Worm (Caenorhabditis elegans) whole organism, L1 larva: ENCODE results near the gene nhr-242.

ENCODE experiments used
- C16A3.4 ChIP-seq: fragments of 150-350 bp; optimal IDR thresholded peaks from 2 replicates; lab custom pipeline; 2014; ENCODE audit warnings: missing biosample characterization, missing genetic modification characterization
- Y116A8C.19 ChIP-seq: sonication (generic microtip); optimal IDR thresholded peaks from 2 replicates; lab custom pipeline; 2016; ENCODE audit warnings: missing compliant biosample characterization, missing genetic modification characterization, borderline replicate concordance
- ama-1 ChIP-seq: fragments of 150-350 bp; optimal IDR thresholded peaks from 2 replicates; lab custom pipeline; 2014
- blmp-1 ChIP-seq: fragments of 150-350 bp; optimal IDR thresholded peaks from 2 replicates; lab custom pipeline; 2014; ENCODE audit warnings: missing biosample characterization, missing genetic modification characterization
- ceh-90 ChIP-seq: sonication (generic microtip); optimal IDR thresholded peaks from 2 replicates; lab custom pipeline; 2016; ENCODE audit warnings: missing genetic modification characterization, missing compliant biosample characterization
- ces-1 ChIP-seq: fragments of 150-350 bp; optimal IDR thresholded peaks from 2 replicates; lab custom pipeline; 2014; ENCODE audit warnings: missing biosample characterization, missing genetic modification reagents, missing genetic modification characterization
- efl-1 ChIP-seq, 4 experiments: fragments of 150-350 bp; optimal IDR thresholded peaks in 3 of 4; peaks in 1 of 4; 1 replicate in 1 of 4; 2 replicates in 3 of 4; lab custom pipeline; 2014; ENCODE audit warnings: missing biosample characterization in 2 of 4, missing genetic modification characterization in 2 of 4, missing genetic modification reagents in 2 of 4
- elt-2 ChIP-seq: sonication (generic microtip); optimal IDR thresholded peaks from 2 replicates; lab custom pipeline; 2016; ENCODE audit warnings: missing genetic modification characterization, mild to moderate bottlenecking, inconsistent platforms, missing compliant biosample characterization, missing genetic modification reagents
- elt-3 ChIP-seq, 6 experiments: fragments of 150-350 bp in 1 of 6; sonication (generic microtip); optimal IDR thresholded peaks; 2 replicates each; lab custom pipeline; 2017 to 2018; ENCODE audit warnings: missing biosample characterization in 6 of 6, missing genetic modification characterization in 6 of 6, inconsistent platforms in 1 of 6
- ets-5 ChIP-seq: fragments of 200-800 bp; sonication (Bioruptor generic); IDR thresholded peaks from 2 replicates; pipeline ENCODE4 v1.3.6; 2022; ENCODE audit warnings: missing genetic modification characterization, missing compliant biosample characterization
- fkh-4 ChIP-seq: sonication (generic microtip); optimal IDR thresholded peaks from 2 replicates; lab custom pipeline; 2016; ENCODE audit warnings: missing compliant biosample characterization, missing genetic modification characterization, borderline replicate concordance
- fkh-8 ChIP-seq: sonication (generic microtip); optimal IDR thresholded peaks from 2 replicates; lab custom pipeline; 2016; ENCODE audit warnings: mild to moderate bottlenecking, missing genetic modification characterization, missing compliant biosample characterization
- fos-1 ChIP-seq: fragments of 150-350 bp; optimal IDR thresholded peaks from 2 replicates; lab custom pipeline; 2014; ENCODE audit warnings: missing biosample characterization, missing genetic modification characterization
- hlh-17 ChIP-seq: fragments of 200-800 bp; sonication (Bioruptor generic); optimal IDR thresholded peaks from 2 replicates; lab custom pipeline; 2018; ENCODE audit warnings: missing genetic modification characterization, mild to moderate bottlenecking, missing compliant biosample characterization, moderate library complexity, borderline replicate concordance
- hlh-4 ChIP-seq: sonication (generic microtip); optimal IDR thresholded peaks from 2 replicates; lab custom pipeline; 2016; ENCODE audit warnings: mild to moderate bottlenecking, missing genetic modification characterization, missing compliant biosample characterization
- irx-1 ChIP-seq: sonication (generic microtip); optimal IDR thresholded peaks from 2 replicates; lab custom pipeline; 2016; ENCODE audit warnings: missing genetic modification characterization, missing compliant biosample characterization
- isw-1 ChIP-seq: fragments of 200-800 bp; sonication (Bioruptor generic); IDR thresholded peaks from 2 replicates; pipeline ENCODE4 v1.3.6; 2022; ENCODE audit warnings: missing genetic modification characterization, missing compliant biosample characterization
- lin-13 ChIP-seq: fragments of 150-350 bp; optimal IDR thresholded peaks from 2 replicates; lab custom pipeline; 2014; ENCODE audit warnings: missing biosample characterization, missing genetic modification reagents, missing genetic modification characterization
- lin-14 ChIP-seq: fragments of 200-800 bp; sonication (Bioruptor generic); optimal IDR thresholded peaks from 2 replicates; lab custom pipeline; 2018; ENCODE audit warnings: mild to moderate bottlenecking, missing genetic modification characterization, moderate library complexity, missing compliant biosample characterization
- lin-15B ChIP-seq: fragments of 150-350 bp; sonication (generic microtip); optimal IDR thresholded peaks from 3 replicates; lab custom pipeline; 2014; ENCODE audit warnings: missing biosample characterization, missing genetic modification characterization
- lin-35 ChIP-seq, 2 experiments: fragments of 150-350 bp; optimal IDR thresholded peaks; 2 replicates each; lab custom pipeline; 2014; ENCODE audit warnings: missing biosample characterization in 2 of 2, missing genetic modification characterization in 2 of 2, missing genetic modification reagents in 2 of 2
- mab-9 ChIP-seq: fragments of 200-800 bp; sonication (Bioruptor generic); IDR thresholded peaks from 2 replicates; pipeline ENCODE4 v1.3.6; 2022; ENCODE audit warnings: missing genetic modification reagents, missing genetic modification characterization, missing compliant biosample characterization
- mdl-1 ChIP-seq, 2 experiments: fragments of 150-350 bp; optimal IDR thresholded peaks; 2 replicates each; lab custom pipeline; 2014 to 2017; ENCODE audit warnings: missing biosample characterization in 2 of 2, missing genetic modification characterization in 2 of 2, inconsistent platforms in 1 of 2
- mef-2 ChIP-seq: fragments of 150-350 bp; optimal IDR thresholded peaks from 2 replicates; lab custom pipeline; 2014; ENCODE audit warnings: missing biosample characterization, missing genetic modification characterization
- mep-1 ChIP-seq: fragments of 150-350 bp; optimal IDR thresholded peaks from 2 replicates; lab custom pipeline; 2014; ENCODE audit warnings: missing biosample characterization, missing genetic modification characterization
- nhr-20 ChIP-seq: sonication (generic microtip); optimal IDR thresholded peaks from 2 replicates; lab custom pipeline; 2016; ENCODE audit warnings: mild to moderate bottlenecking, missing genetic modification characterization, missing compliant biosample characterization
- nhr-71 ChIP-seq: sonication (generic microtip); optimal IDR thresholded peaks from 2 replicates; lab custom pipeline; 2016; ENCODE audit warnings: mild to moderate bottlenecking, missing genetic modification characterization, moderate library complexity, missing compliant biosample characterization
- nhr-85 ChIP-seq: sonication (generic microtip); peaks from one replicate; lab custom pipeline; 2016; ENCODE audit warnings: missing genetic modification characterization, inconsistent platforms, missing compliant biosample characterization
- nhr-90 ChIP-seq: sonication (generic microtip); optimal IDR thresholded peaks from 2 replicates; lab custom pipeline; 2016; ENCODE audit warnings: mild to moderate bottlenecking, missing genetic modification characterization, missing compliant biosample characterization; ENCODE audit not compliant: poor library complexity
- pag-3 ChIP-seq: sonication (generic microtip); optimal IDR thresholded peaks from 2 replicates; lab custom pipeline; 2017; ENCODE audit warnings: missing genetic modification characterization, mild to moderate bottlenecking, missing compliant biosample characterization, antibody characterized with exemption, borderline replicate concordance; ENCODE audit not compliant: insufficient read depth
- pax-3 ChIP-seq: fragments of 200-800 bp; sonication (Bioruptor generic); optimal IDR thresholded peaks from 2 replicates; lab custom pipeline; 2018; ENCODE audit warnings: mild to moderate bottlenecking, missing genetic modification characterization, moderate library complexity, missing compliant biosample characterization
- rnt-1 ChIP-seq: sonication (generic microtip); optimal IDR thresholded peaks from 2 replicates; lab custom pipeline; 2016; ENCODE audit warnings: mild to moderate bottlenecking, missing genetic modification characterization, moderate library complexity, missing compliant biosample characterization
- snpc-4 ChIP-seq: fragments of 150-350 bp; optimal IDR thresholded peaks from 2 replicates; lab custom pipeline; 2014; ENCODE audit warnings: missing biosample characterization, missing genetic modification characterization
- snu-23 ChIP-seq: sonication (generic microtip); optimal IDR thresholded peaks from 2 replicates; lab custom pipeline; 2016; ENCODE audit warnings: missing genetic modification characterization, missing compliant biosample characterization
- tbx-2 ChIP-seq: sonication (generic microtip); optimal IDR thresholded peaks from 2 replicates; lab custom pipeline; 2016; ENCODE audit warnings: missing genetic modification characterization, missing compliant biosample characterization
- tlp-1 ChIP-seq: fragments of 150-350 bp; optimal IDR thresholded peaks from 2 replicates; lab custom pipeline; 2014; ENCODE audit warnings: missing biosample characterization, missing genetic modification characterization
- unc-62 ChIP-seq: fragments of 150-350 bp; optimal IDR thresholded peaks from 2 replicates; lab custom pipeline; 2014; ENCODE audit warnings: missing biosample characterization, missing genetic modification reagents, missing genetic modification characterization
- unc-98 ChIP-seq: fragments of 200-800 bp; sonication (Bioruptor generic); IDR thresholded peaks from 2 replicates; pipeline ENCODE4 v1.3.6; 2022; ENCODE audit warnings: missing genetic modification characterization, missing compliant biosample characterization
- vab-15 ChIP-seq: sonication (generic microtip); optimal IDR thresholded peaks from 2 replicates; lab custom pipeline; 2017; ENCODE audit warnings: missing genotype, mild to moderate bottlenecking, missing genetic modification characterization, missing compliant biosample characterization
- zag-1 ChIP-seq: fragments of 150-350 bp; optimal IDR thresholded peaks from 2 replicates; lab custom pipeline; 2014; ENCODE audit warnings: missing biosample characterization, missing genetic modification characterization
- zip-4 ChIP-seq: fragments of 200-800 bp; sonication (Bioruptor generic); optimal IDR thresholded peaks from 2 replicates; lab custom pipeline; 2018; ENCODE audit warnings: mild to moderate bottlenecking, missing genetic modification characterization, moderate library complexity, missing compliant biosample characterization
- ztf-11 ChIP-seq, 2 experiments: sonication (generic microtip); optimal IDR thresholded peaks; 2 replicates each; lab custom pipeline; 2016 to 2017; ENCODE audit warnings: missing genetic modification characterization in 2 of 2, missing biosample characterization in 1 of 2, missing compliant biosample characterization in 1 of 2

The nhr-242 gene

DNA sequence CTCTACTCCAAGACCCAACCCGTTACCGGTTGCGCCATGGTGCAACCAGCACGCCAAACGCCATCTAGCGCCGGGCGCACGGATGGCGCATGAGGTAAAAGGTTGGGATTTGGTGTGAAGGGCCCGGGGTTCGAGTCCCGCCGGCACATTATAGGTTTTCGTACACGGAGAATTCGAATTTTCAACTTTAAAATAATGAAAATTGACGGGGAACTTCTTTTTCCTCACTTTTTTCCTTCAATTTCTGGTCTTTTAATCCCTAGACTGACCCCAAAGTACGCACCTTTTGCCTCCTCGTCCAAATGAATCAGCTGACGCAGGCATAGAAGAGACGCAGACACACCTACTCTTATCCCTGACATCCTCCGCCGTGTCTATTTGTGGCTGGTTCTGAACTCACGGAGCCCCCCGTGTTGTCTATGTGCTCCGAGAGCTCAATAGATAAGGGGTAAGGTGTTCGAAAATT lies 22.2 kb upstream of the nhr-242 start (continued):
- TF ChIP-seq fkh-8 (tag; lab: Kevin White, UChicago) (peak; percentile 60), nhr-85 (tag; lab: Kevin White, UChicago) (peak; percentile 4), nhr-90 (tag; lab: Kevin White, UChicago) (no peak), mdl-1 (tag; optimal IDR thresholded peaks at IDR 0.05; lab: Kevin White, UChicago) (peak in 1 of 2 experiments; percentile 37), blmp-1 (no peak), vab-15 (tag; lab: Kevin White, UChicago) (no peak), nhr-71 (tag; lab: Kevin White, UChicago) (peak; percentile 61), lin-14 (peak; percentile 67), rnt-1 (peak; percentile 66), ces-1 (no peak), elt-3 (tag; optimal IDR thresholded peaks at IDR 0.05; lab: Kevin White, UChicago) (no peak), tlp-1 (tag; lab: Kevin White, UChicago) (no peak), lin-15B (tag; lab: Kevin White, UChicago) (no peak), zag-1 (tag; lab: Kevin White, UChicago) (no peak), irx-1 (tag; lab: Kevin White, UChicago) (no peak), tbx-2 (tag; lab: Kevin White, UChicago) (peak; percentile 16), fkh-4 (tag; lab: Kevin White, UChicago) (no peak), ama-1 (lab: Kevin White, UChicago) (peak; percentile 54), ceh-90 (tag; lab: Kevin White, UChicago) (no peak), pag-3 (no peak), elt-2 (tag; lab: Kevin White, UChicago) (no peak), lin-13 (GFP tag; lab: Kevin White, UChicago) (peak; percentile 48), ets-5 (GFP tag; lab: Robert Waterston, UW) (no peak), snu-23 (GFP tag; lab: Kevin White, UChicago) (peak; percentile 62), isw-1 (no peak), mab-9 (GFP tag; lab: Robert Waterston, UW) (no peak), C16A3.4 (tag; lab: Kevin White, UChicago) (peak; percentile 1), hlh-17 (GFP tag; lab: Kevin White, UChicago) (no peak), lin-35 (GFP tag; optimal IDR thresholded peaks at IDR 0.05; lab: Kevin White, UChicago) (peak; percentile 43 to 61), fos-1 (tag; lab: Kevin White, UChicago) (no peak), zip-4 (GFP tag; lab: Kevin White, UChicago) (no peak), nhr-20 (tag; lab: Kevin White, UChicago) (peak; percentile 46), snpc-4 (tag; lab: Kevin White, UChicago) (no peak), efl-1 (optimal IDR thresholded peaks at IDR 0.05; lab: Kevin White, UChicago) (peak; percentile 8 to 36), efl-1 (GFP tag; optimal IDR thresholded peaks at IDR 0.05 in 1 of 2; lab: Kevin White, UChicago) (peak; percentile 37 to 68), unc-62 (GFP tag; lab: Kevin White, UChicago) (no peak), mef-2 (tag; lab: Kevin White, UChicago) (no peak), pax-3 (tag; lab: Kevin White, UChicago) (no peak), Y116A8C.19 (tag; lab: Kevin White, UChicago) (no peak), hlh-4 (tag; lab: Kevin White, UChicago) (no peak), mep-1 (tag; lab: Kevin White, UChicago) (peak; percentile 23), ztf-11 (tag; optimal IDR thresholded peaks at IDR 0.05; lab: Kevin White, UChicago) (no peak), unc-98 (no peak)

DNA sequence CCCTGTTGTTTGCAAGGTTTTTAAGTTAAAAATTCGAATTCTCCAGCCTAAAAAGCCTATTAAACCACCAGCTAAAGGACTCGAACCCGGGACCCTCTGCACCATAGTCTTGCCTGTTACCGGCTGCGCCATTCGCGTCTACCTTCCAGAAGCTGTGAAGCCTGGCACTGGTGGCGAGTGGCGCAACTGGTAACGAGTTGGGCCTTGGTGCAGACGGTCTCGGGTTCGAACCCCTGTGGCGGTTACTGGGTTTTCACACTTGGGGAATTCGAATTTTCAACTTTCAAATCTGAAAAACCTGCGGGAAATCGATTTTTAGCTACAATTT lies 21.4 kb upstream of the nhr-242 start:
- TF ChIP-seq nhr-20 (tag; lab: Kevin White, UChicago) (no peak), hlh-17 (GFP tag; lab: Kevin White, UChicago) (peak; percentile 27), lin-13 (GFP tag; lab: Kevin White, UChicago) (peak; percentile 28)
